Worm (Caenorhabditis elegans) whole organism, late embryonic: ENCODE results near the gene pyc-1.

ENCODE experiments used
- C08G9.2 ChIP-seq: sonication (generic microtip); optimal IDR thresholded peaks from 2 replicates; lab custom pipeline; 2016; ENCODE audit warnings: mild to moderate bottlenecking, missing genetic modification characterization, moderate library complexity, missing compliant biosample characterization
- C38D4.7 ChIP-seq: fragments of 200-800 bp; sonication (Bioruptor generic); optimal IDR thresholded peaks from 2 replicates; lab custom pipeline; 2018; ENCODE audit warnings: mild to moderate bottlenecking, missing genetic modification characterization, moderate library complexity, missing compliant biosample characterization
- K02D7.2 ChIP-seq: sonication (generic microtip); optimal IDR thresholded peaks from 2 replicates; lab custom pipeline; 2017; ENCODE audit warnings: mild to moderate bottlenecking, missing genetic modification characterization, missing compliant biosample characterization
- K09A11.1 ChIP-seq: sonication (generic microtip); optimal IDR thresholded peaks from 2 replicates; lab custom pipeline; 2017; ENCODE audit warnings: antibody characterized with exemption, mild to moderate bottlenecking, missing genetic modification characterization, missing compliant biosample characterization; ENCODE audit not compliant: insufficient read depth
- T23F11.4 ChIP-seq: fragments of 200-800 bp; sonication (Bioruptor generic); optimal IDR thresholded peaks from 2 replicates; lab custom pipeline; 2018; ENCODE audit warnings: mild to moderate bottlenecking, missing genetic modification characterization, missing compliant biosample characterization
- Y22D7AL.16 ChIP-seq: sonication (generic microtip); optimal IDR thresholded peaks from 2 replicates; lab custom pipeline; 2016; ENCODE audit warnings: missing genetic modification characterization, missing compliant biosample characterization
- ama-1 ChIP-seq: fragments of 150-350 bp; optimal IDR thresholded peaks from 2 replicates; lab custom pipeline; 2014
- ceh-14 ChIP-seq: sonication (generic microtip); optimal IDR thresholded peaks from 2 replicates; lab custom pipeline; 2016; ENCODE audit warnings: missing genotype, missing genetic modification characterization, missing compliant biosample characterization
- ceh-18 ChIP-seq: sonication (generic microtip); optimal IDR thresholded peaks from 2 replicates; lab custom pipeline; 2016; ENCODE audit warnings: missing genetic modification characterization, missing compliant biosample characterization
- ceh-19 ChIP-seq: fragments of 200-800 bp; sonication (Bioruptor generic); optimal IDR thresholded peaks from 2 replicates; lab custom pipeline; 2018; ENCODE audit warnings: mild to moderate bottlenecking, missing genetic modification characterization, missing compliant biosample characterization
- ceh-24 ChIP-seq: sonication (generic microtip); optimal IDR thresholded peaks from 2 replicates; lab custom pipeline; 2016; ENCODE audit warnings: mild to moderate bottlenecking, missing genetic modification characterization, missing compliant biosample characterization
- ceh-30 ChIP-seq: fragments of 150-350 bp; optimal IDR thresholded peaks from 2 replicates; lab custom pipeline; 2014; ENCODE audit warnings: missing biosample characterization, missing genetic modification characterization
- ceh-45 ChIP-seq: fragments of 200-800 bp; sonication (Bioruptor generic); IDR thresholded peaks from 2 replicates; pipeline ENCODE4 v1.3.6; 2022; ENCODE audit warnings: missing genetic modification reagents, missing genetic modification characterization, missing compliant biosample characterization
- ceh-48 ChIP-seq: sonication (generic microtip); optimal IDR thresholded peaks from 2 replicates; lab custom pipeline; 2016; ENCODE audit warnings: missing genetic modification characterization, inconsistent platforms, missing compliant biosample characterization
- ceh-6 ChIP-seq: fragments of 200-800 bp; sonication (Bioruptor generic); optimal IDR thresholded peaks from 2 replicates; lab custom pipeline; 2018; ENCODE audit warnings: mild to moderate bottlenecking, missing genetic modification characterization, missing compliant biosample characterization
- ceh-9 ChIP-seq: sonication (generic microtip); optimal IDR thresholded peaks from 2 replicates; lab custom pipeline; 2016; ENCODE audit warnings: mild to moderate bottlenecking, missing genetic modification characterization, inconsistent platforms, missing compliant biosample characterization
- dve-1 ChIP-seq: sonication (generic microtip); optimal IDR thresholded peaks from 2 replicates; lab custom pipeline; 2017; ENCODE audit warnings: antibody characterized with exemption, mild to moderate bottlenecking, missing genetic modification characterization, missing compliant biosample characterization
- elt-2 ChIP-seq: sonication (generic microtip); optimal IDR thresholded peaks from 2 replicates; lab custom pipeline; 2016; ENCODE audit warnings: missing genetic modification reagents, missing genetic modification characterization, missing compliant biosample characterization
- elt-4 ChIP-seq: sonication (generic microtip); optimal IDR thresholded peaks from 2 replicates; lab custom pipeline; 2016; ENCODE audit warnings: missing genetic modification characterization, missing compliant biosample characterization
- ets-4 ChIP-seq: sonication (generic microtip); optimal IDR thresholded peaks from 2 replicates; lab custom pipeline; 2016; ENCODE audit warnings: missing genetic modification characterization, missing compliant biosample characterization
- eyg-1 ChIP-seq: sonication (generic microtip); optimal IDR thresholded peaks from 2 replicates; lab custom pipeline; 2016; ENCODE audit warnings: missing genotype, missing genetic modification characterization, missing compliant biosample characterization
- fax-1 ChIP-seq: sonication (generic microtip); optimal IDR thresholded peaks from 2 replicates; lab custom pipeline; 2016; ENCODE audit warnings: missing genotype, missing genetic modification characterization, missing compliant biosample characterization
- fkh-10 ChIP-seq: fragments of 150-350 bp; optimal IDR thresholded peaks from 2 replicates; lab custom pipeline; 2014; ENCODE audit warnings: missing biosample characterization, missing genetic modification reagents, missing genetic modification characterization
- fkh-6 ChIP-seq: sonication (generic microtip); optimal IDR thresholded peaks from 2 replicates; lab custom pipeline; 2016; ENCODE audit warnings: missing genetic modification characterization, missing compliant biosample characterization
- gmeb-2 ChIP-seq: sonication (generic microtip); optimal IDR thresholded peaks from 2 replicates; lab custom pipeline; 2016; ENCODE audit warnings: missing genetic modification characterization, inconsistent platforms, missing compliant biosample characterization
- hlh-13 ChIP-seq: fragments of 200-800 bp; sonication (Bioruptor generic); optimal IDR thresholded peaks from 2 replicates; lab custom pipeline; 2018; ENCODE audit warnings: mild to moderate bottlenecking, missing genetic modification characterization, missing compliant biosample characterization
- hlh-15 ChIP-seq: sonication (generic microtip); optimal IDR thresholded peaks from 2 replicates; lab custom pipeline; 2016; ENCODE audit warnings: missing genetic modification characterization, missing compliant biosample characterization
- hlh-8 ChIP-seq: sonication (generic microtip); optimal IDR thresholded peaks from 2 replicates; lab custom pipeline; 2016; ENCODE audit warnings: missing genotype, missing genetic modification characterization, missing compliant biosample characterization
- lim-6 ChIP-seq: sonication (generic microtip); optimal IDR thresholded peaks from 2 replicates; lab custom pipeline; 2016; ENCODE audit warnings: missing genetic modification characterization, missing compliant biosample characterization
- lin-11 ChIP-seq: fragments of 200-800 bp; sonication (Bioruptor generic); optimal IDR thresholded peaks from 2 replicates; lab custom pipeline; 2018; ENCODE audit warnings: mild to moderate bottlenecking, missing genetic modification characterization, missing compliant biosample characterization
- madf-2 ChIP-seq: sonication (generic microtip); optimal IDR thresholded peaks from 2 replicates; lab custom pipeline; 2017; ENCODE audit warnings: missing genetic modification characterization, missing compliant biosample characterization
- nhr-11 ChIP-seq: fragments of 150-350 bp; optimal IDR thresholded peaks from 2 replicates; lab custom pipeline; 2014; ENCODE audit warnings: missing biosample characterization, missing genetic modification characterization
- npax-4 ChIP-seq: sonication (generic microtip); optimal IDR thresholded peaks from 2 replicates; lab custom pipeline; 2016; ENCODE audit warnings: missing genetic modification characterization, missing compliant biosample characterization
- pag-3 ChIP-seq: sonication (generic microtip); optimal IDR thresholded peaks from 2 replicates; lab custom pipeline; 2016; ENCODE audit warnings: missing compliant biosample characterization, missing genetic modification characterization, borderline replicate concordance
- pat-9 ChIP-seq: fragments of 200-800 bp; sonication (Bioruptor generic); optimal IDR thresholded peaks from 2 replicates; lab custom pipeline; 2018; ENCODE audit warnings: mild to moderate bottlenecking, missing genetic modification characterization, moderate library complexity, missing compliant biosample characterization
- pax-1 ChIP-seq: fragments of 150-350 bp; optimal IDR thresholded peaks from 2 replicates; lab custom pipeline; 2014; ENCODE audit warnings: missing biosample characterization, missing genetic modification characterization
- pha-2 ChIP-seq: sonication (generic microtip); optimal IDR thresholded peaks from 2 replicates; lab custom pipeline; 2017; ENCODE audit warnings: mild to moderate bottlenecking, missing genetic modification characterization, missing compliant biosample characterization
- pha-4 ChIP-seq: fragments of 150-350 bp; optimal IDR thresholded peaks from 2 replicates; lab custom pipeline; 2018; ENCODE audit warnings: missing biosample characterization, missing genetic modification reagents, missing genetic modification characterization
- ref-2 ChIP-seq: sonication (generic microtip); optimal IDR thresholded peaks from 2 replicates; lab custom pipeline; 2016; ENCODE audit warnings: missing genetic modification characterization, missing compliant biosample characterization
- rnt-1 ChIP-seq: sonication (generic microtip); optimal IDR thresholded peaks from 2 replicates; lab custom pipeline; 2016; ENCODE audit warnings: missing genetic modification characterization, missing compliant biosample characterization
- sdc-2 ChIP-seq: sonication (generic microtip); optimal IDR thresholded peaks from 2 replicates; lab custom pipeline; 2016; ENCODE audit warnings: missing genotype, missing genetic modification characterization, missing compliant biosample characterization
- sox-2 ChIP-seq: fragments of 200-800 bp; sonication (Bioruptor generic); IDR thresholded peaks from 2 replicates; pipeline ENCODE4 v1.3.6; 2022; ENCODE audit warnings: missing genetic modification reagents, missing genetic modification characterization, missing compliant biosample characterization
- syd-9 ChIP-seq: sonication (generic microtip); optimal IDR thresholded peaks from 2 replicates; lab custom pipeline; 2016; ENCODE audit warnings: mild to moderate bottlenecking, missing genetic modification characterization, moderate library complexity, missing compliant biosample characterization
- tbx-2 ChIP-seq: sonication (generic microtip); optimal IDR thresholded peaks from 2 replicates; lab custom pipeline; 2016; ENCODE audit warnings: missing genetic modification characterization, missing compliant biosample characterization
- ttx-3 ChIP-seq: sonication (generic microtip); optimal IDR thresholded peaks from 2 replicates; lab custom pipeline; 2016; ENCODE audit warnings: missing genetic modification reagents, missing genetic modification characterization, missing compliant biosample characterization
- unc-86 ChIP-seq: sonication (generic microtip); optimal IDR thresholded peaks from 2 replicates; lab custom pipeline; 2016; ENCODE audit warnings: missing genetic modification characterization, missing compliant biosample characterization
- zip-5 ChIP-seq: sonication (generic microtip); optimal IDR thresholded peaks from 2 replicates; lab custom pipeline; 2016; ENCODE audit warnings: missing genetic modification characterization, missing compliant biosample characterization

pyc-1 gene

ce11 chrV:11782809-11783440 is 39.4 kb downstream of the pyc-1 start, which contains the start of gene F55A11.11 (continued):
- peak; percentile 75 for TF ChIP-seq pag-3 (tag; lab: Kevin White, UChicago)
- TF ChIP-seq madf-2 (tag; lab: Kevin White, UChicago) = peak; percentile 91
- TF ChIP-seq hlh-13 (GFP tag; lab: Kevin White, UChicago) = peak; percentile 94
- peak; percentile 85 for TF ChIP-seq hlh-8 (tag; lab: Kevin White, UChicago)
- peak; percentile 78 for TF ChIP-seq K09A11.1 (tag; lab: Kevin White, UChicago)
- TF ChIP-seq Y22D7AL.16 (tag; lab: Kevin White, UChicago) = peak; percentile 89
- peak; percentile 89 for TF ChIP-seq C38D4.7 (GFP tag; lab: Kevin White, UChicago)
- peak; percentile 96 for TF ChIP-seq elt-2 (tag; lab: Kevin White, UChicago)
- TF ChIP-seq hlh-15 = peak; percentile 90
- peak; percentile 82 for TF ChIP-seq C08G9.2 (tag; lab: Kevin White, UChicago)
- no peak for TF ChIP-seq ama-1 (lab: Kevin White, UChicago)
- peak; percentile 96 for TF ChIP-seq ceh-6 (GFP tag; lab: Kevin White, UChicago)
- peak; percentile 82 for TF ChIP-seq ttx-3
- TF ChIP-seq pat-9 = peak; percentile 97
- TF ChIP-seq zip-5 = peak; percentile 79
- no peak for TF ChIP-seq nhr-11 (tag; lab: Kevin White, UChicago)
- TF ChIP-seq ets-4 = peak; percentile 63
- peak; percentile 91 for TF ChIP-seq ceh-48
- TF ChIP-seq ceh-9 (tag; lab: Kevin White, UChicago) = peak; percentile 88
- TF ChIP-seq pha-2 (tag; lab: Kevin White, UChicago) = peak; percentile 98
- peak; percentile 89 for TF ChIP-seq eyg-1 (tag; lab: Kevin White, UChicago)
- peak; percentile 95 for TF ChIP-seq ref-2 (tag; lab: Kevin White, UChicago)
- TF ChIP-seq rnt-1 (tag; lab: Kevin White, UChicago) = peak; percentile 92
- TF ChIP-seq fkh-6 = peak; percentile 94
- peak; percentile 85 for TF ChIP-seq fkh-10 (GFP tag; lab: Kevin White, UChicago)
- TF ChIP-seq pax-1 = no peak
- peak; percentile 94 for TF ChIP-seq tbx-2 (tag; lab: Kevin White, UChicago)
- TF ChIP-seq sox-2 = peak; percentile 89
- TF ChIP-seq lim-6 = peak; percentile 48
- peak; percentile 94 for TF ChIP-seq gmeb-2 (tag; lab: Kevin White, UChicago)
- TF ChIP-seq K02D7.2 (tag; lab: Kevin White, UChicago) = peak; percentile 91
- peak; percentile 79 for TF ChIP-seq ceh-18 (tag; lab: Kevin White, UChicago)
- no peak for TF ChIP-seq pha-4
- peak; percentile 89 for TF ChIP-seq dve-1 (tag; lab: Kevin White, UChicago)
- TF ChIP-seq ceh-19 = peak; percentile 96
- peak; percentile 95 for TF ChIP-seq syd-9 (tag; lab: Kevin White, UChicago)
- peak; percentile 88 for TF ChIP-seq ceh-24
- peak; percentile 81; the same call in 1 of the 2 replicates for TF ChIP-seq ceh-45 (GFP tag; lab: Robert Waterston, UW)
- peak; percentile 91 for TF ChIP-seq lin-11 (tag; lab: Kevin White, UChicago)
- TF ChIP-seq ceh-30 = no peak
- peak; percentile 85 for TF ChIP-seq unc-86 (tag; lab: Kevin White, UChicago)
- peak; percentile 94 for TF ChIP-seq ceh-14
- TF ChIP-seq T23F11.4 = peak; percentile 92
- TF ChIP-seq fax-1 (tag; lab: Kevin White, UChicago) = peak; percentile 88
- TF ChIP-seq npax-4 (tag; lab: Kevin White, UChicago) = peak; percentile 90
- peak; percentile 87 for TF ChIP-seq sdc-2 (tag; lab: Kevin White, UChicago)
- peak; percentile 52 for TF ChIP-seq elt-4 (tag; lab: Kevin White, UChicago)
